In the genomic region with DNA sequence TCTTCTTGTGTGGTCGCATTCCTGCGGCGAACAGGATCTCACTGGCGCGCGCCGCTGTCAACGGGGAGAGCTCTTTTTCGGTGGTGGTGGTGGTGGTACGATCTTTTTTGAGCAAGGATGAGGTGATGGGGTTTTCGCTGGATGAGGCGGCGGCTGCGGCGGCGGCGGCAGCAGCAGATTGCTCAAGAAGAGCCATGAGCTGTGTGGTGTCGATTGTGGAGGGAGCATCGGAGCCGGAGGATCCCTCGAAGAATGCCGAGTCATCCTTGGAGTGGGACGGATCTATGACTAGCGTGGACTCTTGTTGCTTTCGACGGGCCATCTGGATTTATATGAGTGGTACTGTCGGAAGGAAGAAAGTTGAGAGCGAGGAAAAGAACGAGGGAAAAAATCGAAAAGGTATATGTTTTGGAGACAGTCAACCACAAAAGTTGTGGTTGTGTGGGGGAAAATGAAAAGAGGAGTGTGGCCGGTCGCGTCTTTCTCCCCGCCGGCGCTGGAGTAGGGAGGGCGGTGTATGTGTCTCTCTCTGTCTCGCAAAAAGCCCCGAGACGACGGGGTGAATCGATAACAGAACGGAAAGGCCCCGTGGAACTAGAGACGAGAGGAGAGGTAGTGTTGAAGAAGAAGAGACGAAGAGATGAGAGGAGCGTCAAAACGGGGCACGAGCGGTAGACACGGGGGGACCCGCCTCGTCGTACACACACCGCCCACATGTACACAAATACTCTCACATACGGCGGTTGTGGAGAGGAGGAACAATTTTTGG, we compare ENCODE assay signal across 4 worm cellular contexts.
TF ChIP-seq lines count a peak whose summit lies in the region.

No protein-coding gene starts in this region.

TF ChIP-seq in whole organism, L2 larva, 48 proteins besides CTCF, POLR2A, EP300 and RAD21:
- TF ChIP-seq ama-1 (optimal IDR thresholded peaks at IDR 0.05; lab: Kevin White, UChicago) (no peak), sma-3 (GFP tag; optimal IDR thresholded peaks at IDR 0.05; lab: Kevin White, UChicago) (no peak), nhr-129 (tag; optimal IDR thresholded peaks at IDR 0.05; lab: Kevin White, UChicago) (peak; percentile 7), ZK546.5 (tag; optimal IDR thresholded peaks at IDR 0.05; lab: Kevin White, UChicago) (no peak), elt-1 (tag; optimal IDR thresholded peaks at IDR 0.05; lab: Kevin White, UChicago) (no peak)

TF ChIP-seq in whole organism, L4 larva, 104 proteins besides CTCF, POLR2A, EP300 and RAD21 (continues in another document):
- no peak for TF ChIP-seq ceh-44 (GFP tag; IDR thresholded peaks at IDR 0.05; lab: Robert Waterston, UW)
- no peak for TF ChIP-seq daf-19 (GFP tag; conservative IDR thresholded peaks at IDR 0.05; lab: Robert Waterston, UW)
- TF ChIP-seq Y75B8A.6 (GFP tag; IDR thresholded peaks at IDR 0.05; lab: Robert Waterston, UW) = no peak
- no peak for TF ChIP-seq hif-1 (tag; optimal IDR thresholded peaks at IDR 0.05; lab: Kevin White, UChicago)
- no peak; the same call in 1 of the 2 replicates for TF ChIP-seq lin-38 (GFP tag; IDR thresholded peaks at IDR 0.05; lab: Robert Waterston, UW)
- no peak for TF ChIP-seq sdz-12 (GFP tag; optimal IDR thresholded peaks at IDR 0.05; lab: Kevin White, UChicago)
- TF ChIP-seq zfp-3 (GFP tag; conservative IDR thresholded peaks at IDR 0.05; lab: Robert Waterston, UW) = no peak
- TF ChIP-seq jun-1 (tag; optimal IDR thresholded peaks at IDR 0.05; lab: Kevin White, UChicago) = no peak
- TF ChIP-seq unc-62 (GFP tag; optimal IDR thresholded peaks at IDR 0.05 in 1 of 2; lab: Kevin White, UChicago) = peak in 1 of 2 experiments; percentile 27
- TF ChIP-seq unc-62 (tag; optimal IDR thresholded peaks at IDR 0.05; lab: Kevin White, UChicago) = no peak
- no peak for TF ChIP-seq skn-1 (tag; optimal IDR thresholded peaks at IDR 0.05; lab: Kevin White, UChicago)
- TF ChIP-seq unc-130 (GFP tag; optimal IDR thresholded peaks at IDR 0.05; lab: Kevin White, UChicago) = no peak
- no peak for TF ChIP-seq nhr-102 (tag; optimal IDR thresholded peaks at IDR 0.05; lab: Kevin White, UChicago)
- no peak for TF ChIP-seq T20F7.1 (GFP tag; optimal IDR thresholded peaks at IDR 0.05; lab: Kevin White, UChicago)
- TF ChIP-seq daf-12 (tag; optimal IDR thresholded peaks at IDR 0.05; lab: Kevin White, UChicago) = no peak
- no peak for TF ChIP-seq Y5F2A.4 (GFP tag; optimal IDR thresholded peaks at IDR 0.05; lab: Kevin White, UChicago)
- no peak for TF ChIP-seq lin-15B (tag; optimal IDR thresholded peaks at IDR 0.05; lab: Kevin White, UChicago)
- no peak for TF ChIP-seq pqm-1 (tag; optimal IDR thresholded peaks at IDR 0.05; lab: Kevin White, UChicago)
- TF ChIP-seq ctbp-1 (GFP tag; IDR thresholded peaks at IDR 0.05; lab: Robert Waterston, UW) = no peak
- TF ChIP-seq nhr-25 (tag; optimal IDR thresholded peaks at IDR 0.05; lab: Kevin White, UChicago; ENCODE audit: borderline replicate concordance, insufficient read depth) = no peak
- TF ChIP-seq F44E2.7 (GFP tag; IDR thresholded peaks at IDR 0.05; lab: Robert Waterston, UW) = no peak
- TF ChIP-seq nhr-41 (GFP tag; IDR thresholded peaks at IDR 0.05; lab: Robert Waterston, UW) = no peak
- no peak for TF ChIP-seq F37D6.2 (tag; optimal IDR thresholded peaks at IDR 0.05; lab: Kevin White, UChicago)
- TF ChIP-seq ceh-62 (tag; optimal IDR thresholded peaks at IDR 0.05; lab: Kevin White, UChicago) = no peak
- no peak for TF ChIP-seq ZK337.2 (GFP tag; IDR thresholded peaks at IDR 0.05; lab: Robert Waterston, UW)
- peak; percentile 34; the same call in 1 of the 2 replicates for TF ChIP-seq dmd-6 (GFP tag; IDR thresholded peaks at IDR 0.05; lab: Robert Waterston, UW)
- no peak for TF ChIP-seq fkh-10 (GFP tag; optimal IDR thresholded peaks at IDR 0.05; lab: Kevin White, UChicago)

TF ChIP-seq in whole organism, late embryonic, 69 proteins besides CTCF, POLR2A, EP300 and RAD21:
- TF ChIP-seq ref-2 (tag; optimal IDR thresholded peaks at IDR 0.05; lab: Kevin White, UChicago) (peak; percentile 26), hlh-6 (tag; optimal IDR thresholded peaks at IDR 0.05; lab: Kevin White, UChicago) (peak; percentile 49), ceh-31 (tag; optimal IDR thresholded peaks at IDR 0.05; lab: Kevin White, UChicago) (peak; percentile 34), ceh-14 (tag; optimal IDR thresholded peaks at IDR 0.05; lab: Kevin White, UChicago) (no peak), ceh-48 (tag; optimal IDR thresholded peaks at IDR 0.05; lab: Kevin White, UChicago) (peak; percentile 64), nfya-1 (tag; optimal IDR thresholded peaks at IDR 0.05; lab: Kevin White, UChicago) (peak; percentile 52), C08G9.2 (tag; optimal IDR thresholded peaks at IDR 0.05; lab: Kevin White, UChicago) (peak; percentile 3), dmd-4 (tag; optimal IDR thresholded peaks at IDR 0.05; lab: Kevin White, UChicago; ENCODE audit: borderline replicate concordance) (no peak), tbx-2 (tag; optimal IDR thresholded peaks at IDR 0.05; lab: Kevin White, UChicago) (peak; percentile 50), hlh-30 (tag; optimal IDR thresholded peaks at IDR 0.05; lab: Kevin White, UChicago; ENCODE audit: insufficient read depth) (peak; percentile 75), ceh-34 (tag; optimal IDR thresholded peaks at IDR 0.05; lab: Kevin White, UChicago) (peak; percentile 57), F13H6.1 (tag; optimal IDR thresholded peaks at IDR 0.05; lab: Kevin White, UChicago) (no peak)

TF ChIP-seq in whole organism, mixed stage, embryonic, 35 proteins besides CTCF, POLR2A, EP300 and RAD21:
- TF ChIP-seq ces-1 (GFP tag; optimal IDR thresholded peaks at IDR 0.05; lab: Kevin White, UChicago) (no peak), lin-13 (tag; optimal IDR thresholded peaks at IDR 0.05; lab: Kevin White, UChicago) (no peak), hlh-1 (tag; optimal IDR thresholded peaks at IDR 0.05; lab: Kevin White, UChicago) (peak; percentile 20), unc-62 (GFP tag; optimal IDR thresholded peaks at IDR 0.05; lab: Kevin White, UChicago) (no peak), mab-5 (tag; optimal IDR thresholded peaks at IDR 0.05; lab: Kevin White, UChicago) (no peak), nhr-2 (tag; optimal IDR thresholded peaks at IDR 0.05; lab: Kevin White, UChicago) (no peak), lin-32 (GFP tag; optimal IDR thresholded peaks at IDR 0.05; lab: Kevin White, UChicago) (no peak), sptf-1 (tag; optimal IDR thresholded peaks at IDR 0.05; lab: Kevin White, UChicago) (peak; percentile 52), ztf-11 (tag; optimal IDR thresholded peaks at IDR 0.05; lab: Kevin White, UChicago) (no peak), unc-120 (tag; optimal IDR thresholded peaks at IDR 0.05; lab: Kevin White, UChicago; ENCODE audit: poor library complexity, severe bottlenecking) (peak; percentile 61), M03D4.4 (tag; optimal IDR thresholded peaks at IDR 0.05; lab: Kevin White, UChicago) (no peak), drap-1 (GFP tag; optimal IDR thresholded peaks at IDR 0.05; lab: Kevin White, UChicago) (no peak), cnd-1 (tag; optimal IDR thresholded peaks at IDR 0.05; lab: Kevin White, UChicago) (no peak), lsy-2 (tag; optimal IDR thresholded peaks at IDR 0.05; lab: Kevin White, UChicago) (no peak), bed-3 (GFP tag; optimal IDR thresholded peaks at IDR 0.05; lab: Kevin White, UChicago) (no peak), ceh-83 (GFP tag; optimal IDR thresholded peaks at IDR 0.05; lab: Kevin White, UChicago) (peak; percentile 54), nhr-237 (tag; optimal IDR thresholded peaks at IDR 0.05; lab: Kevin White, UChicago) (no peak)
